Worm (Caenorhabditis elegans) whole organism, L1 larva: Measurements from ENCODE around the gene K08F4.5.

Source experiments
- C04F5.9 ChIP-seq: sonication (generic microtip); optimal IDR thresholded peaks from 2 replicates; lab custom pipeline; 2016; ENCODE audit warnings: missing genetic modification characterization, missing compliant biosample characterization
- C16A3.4 ChIP-seq: fragments of 150-350 bp; optimal IDR thresholded peaks from 2 replicates; lab custom pipeline; 2014; ENCODE audit warnings: missing biosample characterization, missing genetic modification characterization
- C34B4.2 ChIP-seq: sonication (generic microtip); optimal IDR thresholded peaks from 2 replicates; lab custom pipeline; 2017; ENCODE audit warnings: mild to moderate bottlenecking, missing genetic modification characterization, missing compliant biosample characterization
- Y116A8C.19 ChIP-seq: sonication (generic microtip); optimal IDR thresholded peaks from 2 replicates; lab custom pipeline; 2016; ENCODE audit warnings: missing compliant biosample characterization, missing genetic modification characterization, borderline replicate concordance
- blmp-1 ChIP-seq: fragments of 150-350 bp; optimal IDR thresholded peaks from 2 replicates; lab custom pipeline; 2014; ENCODE audit warnings: missing biosample characterization, missing genetic modification characterization
- ceh-63 ChIP-seq: fragments of 200-800 bp; sonication (Bioruptor generic); optimal IDR thresholded peaks from 2 replicates; lab custom pipeline; 2018; ENCODE audit warnings: mild to moderate bottlenecking, missing genetic modification characterization, missing compliant biosample characterization
- ceh-8 ChIP-seq: fragments of 200-800 bp; sonication (Bioruptor generic); optimal IDR thresholded peaks from 2 replicates; lab custom pipeline; 2018; ENCODE audit warnings: mild to moderate bottlenecking, missing genetic modification characterization, moderate library complexity, missing compliant biosample characterization
- dpl-1 ChIP-seq, 3 experiments: fragments of 150-350 bp in 2 of 3; sonication (generic microtip) in 1 of 3; optimal IDR thresholded peaks; 2 replicates each; lab custom pipeline; 2014 to 2017; ENCODE audit warnings: missing biosample characterization in 3 of 3, missing genetic modification characterization in 3 of 3, missing genetic modification reagents in 3 of 3
- efl-1 ChIP-seq, 4 experiments: fragments of 150-350 bp; optimal IDR thresholded peaks in 3 of 4; peaks in 1 of 4; 1 replicate in 1 of 4; 2 replicates in 3 of 4; lab custom pipeline; 2014; ENCODE audit warnings: missing biosample characterization in 2 of 4, missing genetic modification characterization in 2 of 4, missing genetic modification reagents in 2 of 4
- egl-13 ChIP-seq: sonication (generic microtip); optimal IDR thresholded peaks from 2 replicates; lab custom pipeline; 2016; ENCODE audit warnings: missing genotype, missing genetic modification reagents, missing genetic modification characterization, missing compliant biosample characterization
- egl-27 ChIP-seq, 2 experiments: fragments of 150-350 bp in 1 of 2; sonication (generic microtip); optimal IDR thresholded peaks; 3 replicates each; lab custom pipeline; 2017 to 2018; ENCODE audit warnings: missing biosample characterization in 2 of 2, missing genetic modification characterization in 2 of 2, missing genetic modification reagents in 2 of 2
- elt-3 ChIP-seq, 6 experiments: fragments of 150-350 bp in 1 of 6; sonication (generic microtip); optimal IDR thresholded peaks; 2 replicates each; lab custom pipeline; 2017 to 2018; ENCODE audit warnings: missing biosample characterization in 6 of 6, missing genetic modification characterization in 6 of 6, inconsistent platforms in 1 of 6
- fkh-10 ChIP-seq: sonication (generic microtip); optimal IDR thresholded peaks from 2 replicates; lab custom pipeline; 2017; ENCODE audit warnings: missing biosample characterization, missing genetic modification reagents, missing genetic modification characterization
- fkh-4 ChIP-seq: sonication (generic microtip); optimal IDR thresholded peaks from 2 replicates; lab custom pipeline; 2016; ENCODE audit warnings: missing compliant biosample characterization, missing genetic modification characterization, borderline replicate concordance
- fkh-8 ChIP-seq: sonication (generic microtip); optimal IDR thresholded peaks from 2 replicates; lab custom pipeline; 2016; ENCODE audit warnings: mild to moderate bottlenecking, missing genetic modification characterization, missing compliant biosample characterization
- fos-1 ChIP-seq: fragments of 150-350 bp; optimal IDR thresholded peaks from 2 replicates; lab custom pipeline; 2014; ENCODE audit warnings: missing biosample characterization, missing genetic modification characterization
- grh-1 ChIP-seq: fragments of 200-800 bp; sonication (Bioruptor generic); IDR thresholded peaks from 2 replicates; pipeline ENCODE4 v1.3.6; 2022; ENCODE audit warnings: missing genetic modification reagents, missing genetic modification characterization, missing compliant biosample characterization
- hlh-4 ChIP-seq: sonication (generic microtip); optimal IDR thresholded peaks from 2 replicates; lab custom pipeline; 2016; ENCODE audit warnings: mild to moderate bottlenecking, missing genetic modification characterization, missing compliant biosample characterization
- hpl-2 ChIP-seq: fragments of 150-350 bp; optimal IDR thresholded peaks from 2 replicates; lab custom pipeline; 2014; ENCODE audit warnings: missing biosample characterization, missing genetic modification reagents, missing genetic modification characterization
- irx-1 ChIP-seq: sonication (generic microtip); optimal IDR thresholded peaks from 2 replicates; lab custom pipeline; 2016; ENCODE audit warnings: missing genetic modification characterization, missing compliant biosample characterization
- lin-13 ChIP-seq: fragments of 150-350 bp; optimal IDR thresholded peaks from 2 replicates; lab custom pipeline; 2014; ENCODE audit warnings: missing biosample characterization, missing genetic modification reagents, missing genetic modification characterization
- lin-14 ChIP-seq: fragments of 200-800 bp; sonication (Bioruptor generic); optimal IDR thresholded peaks from 2 replicates; lab custom pipeline; 2018; ENCODE audit warnings: mild to moderate bottlenecking, missing genetic modification characterization, moderate library complexity, missing compliant biosample characterization
- lin-35 ChIP-seq, 2 experiments: fragments of 150-350 bp; optimal IDR thresholded peaks; 2 replicates each; lab custom pipeline; 2014; ENCODE audit warnings: missing biosample characterization in 2 of 2, missing genetic modification characterization in 2 of 2, missing genetic modification reagents in 2 of 2
- lin-39 ChIP-seq: fragments of 150-350 bp; optimal IDR thresholded peaks from 2 replicates; lab custom pipeline; 2014; ENCODE audit warnings: missing biosample characterization, missing genetic modification reagents, missing genetic modification characterization
- lir-3 ChIP-seq: sonication (generic microtip); optimal IDR thresholded peaks from 2 replicates; lab custom pipeline; 2016; ENCODE audit warnings: mild to moderate bottlenecking, missing genetic modification characterization, moderate library complexity, missing compliant biosample characterization; ENCODE audit not compliant: poor library complexity
- mab-9 ChIP-seq: fragments of 200-800 bp; sonication (Bioruptor generic); IDR thresholded peaks from 2 replicates; pipeline ENCODE4 v1.3.6; 2022; ENCODE audit warnings: missing genetic modification reagents, missing genetic modification characterization, missing compliant biosample characterization
- mdl-1 ChIP-seq, 2 experiments: fragments of 150-350 bp; optimal IDR thresholded peaks; 2 replicates each; lab custom pipeline; 2014 to 2017; ENCODE audit warnings: missing biosample characterization in 2 of 2, missing genetic modification characterization in 2 of 2, inconsistent platforms in 1 of 2
- mep-1 ChIP-seq: fragments of 150-350 bp; optimal IDR thresholded peaks from 2 replicates; lab custom pipeline; 2014; ENCODE audit warnings: missing biosample characterization, missing genetic modification characterization
- nhr-12 ChIP-seq: sonication (generic microtip); optimal IDR thresholded peaks from 2 replicates; lab custom pipeline; 2017; ENCODE audit warnings: missing biosample characterization, missing genetic modification characterization
- nhr-20 ChIP-seq: sonication (generic microtip); optimal IDR thresholded peaks from 2 replicates; lab custom pipeline; 2016; ENCODE audit warnings: mild to moderate bottlenecking, missing genetic modification characterization, missing compliant biosample characterization
- nhr-47 ChIP-seq: sonication (generic microtip); optimal IDR thresholded peaks from 2 replicates; lab custom pipeline; 2016; ENCODE audit warnings: mild to moderate bottlenecking, missing genetic modification characterization, moderate library complexity, missing compliant biosample characterization
- nhr-85 ChIP-seq: sonication (generic microtip); peaks from one replicate; lab custom pipeline; 2016; ENCODE audit warnings: missing genetic modification characterization, inconsistent platforms, missing compliant biosample characterization
- nhr-90 ChIP-seq: sonication (generic microtip); optimal IDR thresholded peaks from 2 replicates; lab custom pipeline; 2016; ENCODE audit warnings: mild to moderate bottlenecking, missing genetic modification characterization, missing compliant biosample characterization; ENCODE audit not compliant: poor library complexity
- pag-3 ChIP-seq: sonication (generic microtip); optimal IDR thresholded peaks from 2 replicates; lab custom pipeline; 2017; ENCODE audit warnings: missing genetic modification characterization, mild to moderate bottlenecking, missing compliant biosample characterization, antibody characterized with exemption, borderline replicate concordance; ENCODE audit not compliant: insufficient read depth
- rnt-1 ChIP-seq: sonication (generic microtip); optimal IDR thresholded peaks from 2 replicates; lab custom pipeline; 2016; ENCODE audit warnings: mild to moderate bottlenecking, missing genetic modification characterization, moderate library complexity, missing compliant biosample characterization
- snu-23 ChIP-seq: sonication (generic microtip); optimal IDR thresholded peaks from 2 replicates; lab custom pipeline; 2016; ENCODE audit warnings: missing genetic modification characterization, missing compliant biosample characterization
- sptf-1 ChIP-seq: fragments of 150-350 bp; optimal IDR thresholded peaks from 2 replicates; lab custom pipeline; 2014; ENCODE audit warnings: missing biosample characterization, missing genetic modification characterization
- sup-37 ChIP-seq: fragments of 200-800 bp; sonication (Bioruptor generic); optimal IDR thresholded peaks from 2 replicates; lab custom pipeline; 2018; ENCODE audit warnings: mild to moderate bottlenecking, missing genetic modification characterization, missing compliant biosample characterization
- unc-30 ChIP-seq: sonication (generic microtip); optimal IDR thresholded peaks from 2 replicates; lab custom pipeline; 2017; ENCODE audit warnings: missing biosample characterization, missing genetic modification characterization
- unc-62 ChIP-seq: fragments of 150-350 bp; optimal IDR thresholded peaks from 2 replicates; lab custom pipeline; 2014; ENCODE audit warnings: missing biosample characterization, missing genetic modification reagents, missing genetic modification characterization
- unc-86 ChIP-seq: sonication (generic microtip); optimal IDR thresholded peaks from 2 replicates; lab custom pipeline; 2016; ENCODE audit warnings: missing genetic modification characterization, missing compliant biosample characterization
- xbp-1 ChIP-seq: sonication (generic microtip); optimal IDR thresholded peaks from 2 replicates; lab custom pipeline; 2016; ENCODE audit warnings: missing genetic modification characterization, missing compliant biosample characterization
- zip-4 ChIP-seq: fragments of 200-800 bp; sonication (Bioruptor generic); optimal IDR thresholded peaks from 2 replicates; lab custom pipeline; 2018; ENCODE audit warnings: mild to moderate bottlenecking, missing genetic modification characterization, moderate library complexity, missing compliant biosample characterization
- ztf-4 ChIP-seq: fragments of 150-350 bp; optimal IDR thresholded peaks from 2 replicates; lab custom pipeline; 2014; ENCODE audit warnings: missing biosample characterization, missing genetic modification characterization

K08F4.5 gene

DNA sequence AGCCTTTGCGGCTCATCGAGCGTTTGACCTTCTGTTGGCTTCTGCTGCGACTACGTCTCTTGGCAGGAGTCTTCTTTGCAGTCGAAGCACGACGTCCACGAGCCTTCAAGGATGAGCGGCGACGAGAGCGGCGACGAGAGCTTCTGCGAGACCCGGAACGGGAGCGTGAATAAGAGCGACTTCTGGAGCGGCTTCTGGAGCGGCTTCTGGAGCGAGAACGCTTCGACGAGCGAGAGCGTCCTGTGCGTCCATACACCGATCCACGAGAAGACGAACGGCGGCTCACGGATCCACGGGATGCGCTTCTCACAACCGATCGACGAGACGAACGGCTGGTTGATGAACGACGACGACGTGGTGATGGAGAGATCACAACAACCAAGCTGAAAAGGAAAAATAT, 24.8 kb downstream of the K08F4.5 start:
- TF ChIP-seq pag-3 (tag; lab: Kevin White, UChicago) = no peak
- TF ChIP-seq sup-37 (GFP tag; lab: Kevin White, UChicago) = no peak
- TF ChIP-seq unc-30 (tag; lab: Kevin White, UChicago) = no peak
- no peak for TF ChIP-seq ztf-4 (tag; lab: Kevin White, UChicago)
- TF ChIP-seq C04F5.9 = no peak
- TF ChIP-seq fkh-8 (tag; lab: Kevin White, UChicago) = no peak
- TF ChIP-seq unc-86 (tag; lab: Kevin White, UChicago) = no peak
- no peak for TF ChIP-seq ceh-8 (GFP tag; lab: Kevin White, UChicago)
- no peak for TF ChIP-seq fkh-10 (GFP tag; lab: Kevin White, UChicago)
- TF ChIP-seq lin-14 (GFP tag; lab: Kevin White, UChicago) = no peak

ce11 chrIV:10110417-10110816, 25.3 kb downstream of the K08F4.5 start, which contains the start of gene egl-38:
Gene egl-38, minus strand, starts transcription at chrIV:10110517.
- no peak for TF ChIP-seq blmp-1 (tag; lab: Kevin White, UChicago)
- no peak for TF ChIP-seq nhr-12 (tag; lab: Kevin White, UChicago)
- no peak for TF ChIP-seq nhr-20
- TF ChIP-seq lin-35 (GFP tag; optimal IDR thresholded peaks at IDR 0.05; lab: Kevin White, UChicago) = no peak
- TF ChIP-seq fos-1 (tag; lab: Kevin White, UChicago) = no peak
- no peak for TF ChIP-seq xbp-1 (tag; lab: Kevin White, UChicago)
- TF ChIP-seq mep-1 (tag; lab: Kevin White, UChicago) = no peak
- TF ChIP-seq unc-62 (GFP tag; lab: Kevin White, UChicago) = no peak
- TF ChIP-seq C04F5.9 = no peak
- TF ChIP-seq ceh-63 (GFP tag; lab: Kevin White, UChicago) = no peak
- TF ChIP-seq dpl-1 (GFP tag; optimal IDR thresholded peaks at IDR 0.05; lab: Kevin White, UChicago) = no peak
- no peak for TF ChIP-seq nhr-85
- no peak for TF ChIP-seq nhr-47 (tag; lab: Kevin White, UChicago)
- TF ChIP-seq snu-23 (GFP tag; lab: Kevin White, UChicago) = no peak
- TF ChIP-seq lir-3 = no peak
- no peak for TF ChIP-seq rnt-1 (tag; lab: Kevin White, UChicago)
- TF ChIP-seq lin-39 (tag; lab: Kevin White, UChicago) = no peak

- peak in 1 of 2 experiments; percentile 45 for TF ChIP-seq lin-35 (GFP tag; optimal IDR thresholded peaks at IDR 0.05; lab: Kevin White, UChicago)
- TF ChIP-seq efl-1 (optimal IDR thresholded peaks at IDR 0.05; lab: Kevin White, UChicago) = peak; percentile 16 to 36
- peak in 1 of 2 experiments; percentile 57 for TF ChIP-seq efl-1 (GFP tag; optimal IDR thresholded peaks at IDR 0.05 in 1 of 2; lab: Kevin White, UChicago)
- no peak for TF ChIP-seq zip-4 (GFP tag; lab: Kevin White, UChicago)
- no peak for TF ChIP-seq mep-1 (tag; lab: Kevin White, UChicago)
- TF ChIP-seq lin-13 (GFP tag; lab: Kevin White, UChicago) = no peak
- no peak for TF ChIP-seq C34B4.2 (tag; lab: Kevin White, UChicago)
- TF ChIP-seq elt-3 (tag; optimal IDR thresholded peaks at IDR 0.05; lab: Kevin White, UChicago) = no peak
- TF ChIP-seq hlh-4 (tag; lab: Kevin White, UChicago) = no peak
- no peak for TF ChIP-seq nhr-90 (tag; lab: Kevin White, UChicago)
- TF ChIP-seq irx-1 (tag; lab: Kevin White, UChicago) = no peak
- TF ChIP-seq ceh-8 (GFP tag; lab: Kevin White, UChicago) = no peak
- peak; percentile 22 for TF ChIP-seq blmp-1 (tag; lab: Kevin White, UChicago)
- TF ChIP-seq rnt-1 (tag; lab: Kevin White, UChicago) = peak; percentile 1
- peak in 1 of 3 experiments; percentile 26 for TF ChIP-seq dpl-1 (GFP tag; optimal IDR thresholded peaks at IDR 0.05; lab: Kevin White, UChicago)
Observed at ce11 chrIV:10096881-10097280, 38.8 kb downstream of the K08F4.5 start, which contains the start of gene dis-3. Gene dis-3, plus strand, starts transcription at chrIV:10097202.

DNA sequence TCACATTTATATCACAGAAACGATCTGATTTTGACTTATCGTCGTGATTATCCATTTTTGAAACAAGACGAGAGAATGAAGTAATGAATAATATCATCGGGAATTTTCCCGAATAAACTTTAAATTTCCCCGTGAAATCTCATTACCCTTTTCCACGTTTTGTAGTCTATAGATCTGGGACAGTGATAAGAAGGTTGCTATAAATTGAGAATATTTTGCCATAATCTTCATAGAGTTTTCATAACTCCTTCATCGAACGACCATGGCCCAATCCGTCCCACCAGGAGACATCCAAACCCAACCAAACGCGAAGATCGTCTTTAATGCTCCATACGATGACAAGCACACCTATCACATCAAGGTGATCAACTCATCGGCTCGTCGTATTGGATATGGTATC, 40.5 kb downstream of the K08F4.5 start, which contains the start of the genes C04G2.5 and msp-36:
Gene C04G2.5, minus strand, starts transcription at position 101 of the 400 bp plus-strand sequence.
Gene msp-36, plus strand, starts transcription at position 263 of the 400 bp plus-strand sequence.
- no peak for TF ChIP-seq nhr-90 (tag; lab: Kevin White, UChicago)
- TF ChIP-seq C16A3.4 = no peak
- no peak for TF ChIP-seq fos-1 (tag; lab: Kevin White, UChicago)
- no peak for TF ChIP-seq nhr-20
- no peak for TF ChIP-seq hpl-2 (GFP tag; lab: Kevin White, UChicago)
- no peak for TF ChIP-seq mdl-1 (tag; optimal IDR thresholded peaks at IDR 0.05; lab: Kevin White, UChicago)
- TF ChIP-seq ceh-8 (GFP tag; lab: Kevin White, UChicago) = no peak
- TF ChIP-seq lin-35 (GFP tag; optimal IDR thresholded peaks at IDR 0.05; lab: Kevin White, UChicago) = no peak
- TF ChIP-seq grh-1 (GFP tag; lab: Robert Waterston, UW) = no peak
- no peak for TF ChIP-seq mab-9 (GFP tag; lab: Robert Waterston, UW)
- TF ChIP-seq egl-13 (tag; lab: Kevin White, UChicago) = no peak
- TF ChIP-seq mep-1 (tag; lab: Kevin White, UChicago) = no peak
- TF ChIP-seq sptf-1 = no peak
- no peak for TF ChIP-seq fkh-4
- TF ChIP-seq egl-27 (tag; optimal IDR thresholded peaks at IDR 0.05; lab: Kevin White, UChicago) = no peak
- no peak for TF ChIP-seq unc-30 (tag; lab: Kevin White, UChicago)
- TF ChIP-seq Y116A8C.19 (tag; lab: Kevin White, UChicago) = no peak
- TF ChIP-seq unc-62 (GFP tag; lab: Kevin White, UChicago) = no peak
